Worm (Caenorhabditis elegans) whole organism, L1 larva: ENCODE data around the gene nas-12.

Experiments
- ama-1 ChIP-seq: fragments of 150-350 bp; optimal IDR thresholded peaks from 2 replicates; lab custom pipeline; 2014
- dpl-1 ChIP-seq, 3 experiments: fragments of 150-350 bp in 2 of 3; sonication (generic microtip) in 1 of 3; optimal IDR thresholded peaks; 2 replicates each; lab custom pipeline; 2014 to 2017; ENCODE audit warnings: missing biosample characterization in 3 of 3, missing genetic modification characterization in 3 of 3, missing genetic modification reagents in 3 of 3
- elt-3 ChIP-seq, 6 experiments: fragments of 150-350 bp in 1 of 6; sonication (generic microtip); optimal IDR thresholded peaks; 2 replicates each; lab custom pipeline; 2017 to 2018; ENCODE audit warnings: missing biosample characterization in 6 of 6, missing genetic modification characterization in 6 of 6, inconsistent platforms in 1 of 6
- fos-1 ChIP-seq: fragments of 150-350 bp; optimal IDR thresholded peaks from 2 replicates; lab custom pipeline; 2014; ENCODE audit warnings: missing biosample characterization, missing genetic modification characterization
- isw-1 ChIP-seq: fragments of 200-800 bp; sonication (Bioruptor generic); IDR thresholded peaks from 2 replicates; pipeline ENCODE4 v1.3.6; 2022; ENCODE audit warnings: missing genetic modification characterization, missing compliant biosample characterization
- mef-2 ChIP-seq: fragments of 150-350 bp; optimal IDR thresholded peaks from 2 replicates; lab custom pipeline; 2014; ENCODE audit warnings: missing biosample characterization, missing genetic modification characterization
- nhr-237 ChIP-seq: fragments of 150-350 bp; optimal IDR thresholded peaks from 2 replicates; lab custom pipeline; 2014; ENCODE audit warnings: missing biosample characterization, missing genetic modification characterization
- sptf-1 ChIP-seq: fragments of 150-350 bp; optimal IDR thresholded peaks from 2 replicates; lab custom pipeline; 2014; ENCODE audit warnings: missing biosample characterization, missing genetic modification characterization

DNA sequence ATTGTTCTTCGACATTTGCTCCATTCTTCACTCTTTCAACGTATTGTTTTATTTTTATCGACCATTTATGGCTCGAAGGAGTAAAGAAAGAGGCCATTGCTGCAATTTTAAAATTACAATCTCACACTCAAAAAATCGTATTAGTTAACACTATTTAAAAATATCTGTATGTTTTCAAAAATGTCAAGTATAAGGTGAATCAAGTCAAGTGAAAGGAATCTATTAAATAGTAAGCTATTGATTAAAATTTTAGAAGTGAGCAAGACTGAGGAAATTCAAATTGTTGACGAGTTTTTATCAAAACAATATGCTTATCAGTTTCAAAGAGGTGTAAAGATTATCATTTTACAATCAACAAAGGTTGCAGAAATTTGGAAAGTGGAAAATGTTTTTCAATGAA, 8.6 kb downstream of the nas-12 start, which contains the start of gene F01G10.4:
- no peak for TF ChIP-seq mef-2 (tag; lab: Kevin White, UChicago)
- no peak for TF ChIP-seq fos-1
- TF ChIP-seq elt-3 (tag; optimal IDR thresholded peaks at IDR 0.05; lab: Kevin White, UChicago) = no peak
- no peak for TF ChIP-seq sptf-1
- no peak for TF ChIP-seq ama-1
- TF ChIP-seq nhr-237 (tag; lab: Kevin White, UChicago) = no peak
- no peak for TF ChIP-seq isw-1 (GFP tag; lab: Robert Waterston, UW)
- TF ChIP-seq dpl-1 (GFP tag; optimal IDR thresholded peaks at IDR 0.05; lab: Kevin White, UChicago) = no peak
